Fruit fly (Drosophila melanogaster): ENCODE results near the gene Pka-R1.

The Pka-R1 gene

DNA sequence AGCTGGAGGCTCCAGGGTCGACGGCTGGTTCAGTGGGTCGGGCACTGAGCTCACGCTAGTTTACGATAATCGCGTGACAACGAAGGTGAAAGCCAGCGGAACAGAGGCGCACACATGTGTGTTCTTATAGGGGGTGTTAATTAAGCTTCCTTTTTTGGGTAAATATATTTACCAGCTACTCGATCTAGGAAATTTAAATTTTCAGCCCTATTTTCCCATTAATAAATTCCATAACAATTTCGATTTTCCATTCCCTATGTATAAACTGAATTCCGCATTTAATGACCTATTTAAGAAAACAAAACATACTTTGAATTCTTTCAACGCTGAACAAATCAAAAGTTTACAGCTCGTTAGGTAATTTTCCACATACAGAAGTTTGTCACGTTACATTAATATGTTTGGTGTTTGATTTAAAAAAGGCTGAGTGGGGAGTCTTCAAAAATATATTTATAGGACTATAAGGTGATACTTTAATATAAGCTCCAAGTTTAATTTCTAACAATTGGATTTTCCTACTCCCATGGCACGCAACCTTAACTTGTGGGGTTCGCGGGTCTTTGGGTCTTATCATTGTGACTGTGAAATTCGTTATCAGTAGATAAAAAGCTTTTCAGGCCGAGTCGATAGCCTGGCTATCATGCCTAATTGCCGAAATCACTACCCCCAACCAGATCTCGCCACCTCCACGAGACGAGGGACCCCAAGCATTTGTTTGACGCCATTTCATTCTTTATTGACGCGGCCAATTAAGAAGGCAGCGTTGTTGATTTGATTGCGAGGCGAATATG, 21.3 kb downstream of the Pka-R1 start, which contains the start of gene CG13255 (continued):
- TF ChIP-seq CG2875 (GFP tag; optimal IDR thresholded peaks at IDR 0.05), result no peak
- no peak for TF ChIP-seq B-H1 (GFP tag; IDR thresholded peaks at IDR 0.05)
- no peak for TF ChIP-seq Dp (GFP tag; optimal IDR thresholded peaks at IDR 0.05)
- no peak for TF ChIP-seq Lpt (GFP tag; optimal IDR thresholded peaks at IDR 0.05)
- TF ChIP-seq lilli (GFP tag; optimal IDR thresholded peaks at IDR 0.05), result peak; percentile 59
- TF ChIP-seq sob (GFP tag; IDR thresholded peaks at IDR 0.05), result peak; percentile 42; the same call in 1 of the 2 replicates
- no peak for TF ChIP-seq TFAM (GFP tag; optimal IDR thresholded peaks at IDR 0.05)
- no peak for TF ChIP-seq Opbp (GFP tag; IDR thresholded peaks at IDR 0.05; ENCODE audit: partially characterized antibody)
- peak; percentile 43 for TF ChIP-seq Hand (GFP tag; optimal IDR thresholded peaks at IDR 0.05)
- TF ChIP-seq CG8478 (optimal IDR thresholded peaks at IDR 0.05), result no peak
- TF ChIP-seq CG17328 (GFP tag; IDR thresholded peaks at IDR 0.05), result no peak
- TF ChIP-seq gcm2 (GFP tag; optimal IDR thresholded peaks at IDR 0.05), result no peak
- peak; percentile 47; the same call in 1 of the 2 replicates for TF ChIP-seq ranshi (GFP tag; IDR thresholded peaks at IDR 0.05)
- TF ChIP-seq CG4707 (GFP tag; optimal IDR thresholded peaks at IDR 0.05), result no peak
- peak; percentile 64 for TF ChIP-seq zfh2 (GFP tag; optimal IDR thresholded peaks at IDR 0.05)
- no peak for TF ChIP-seq knrl (GFP tag; IDR thresholded peaks at IDR 0.05; ENCODE audit: partially characterized antibody)
- TF ChIP-seq CG15514 (GFP tag; optimal IDR thresholded peaks at IDR 0.05), result peak; percentile 3
- TF ChIP-seq Six4 (GFP tag; optimal IDR thresholded peaks at IDR 0.05), result no peak
- no peak for TF ChIP-seq CG33213 (GFP tag; optimal IDR thresholded peaks at IDR 0.05)
- no peak for TF ChIP-seq CG10565 (GFP tag; optimal IDR thresholded peaks at IDR 0.05)
- TF ChIP-seq CG8359 (GFP tag; optimal IDR thresholded peaks at IDR 0.05; ENCODE audit: borderline replicate concordance), result no peak
- TF ChIP-seq Camta (GFP tag; optimal IDR thresholded peaks at IDR 0.05), result peak; percentile 13
- TF ChIP-seq CG10366 (GFP tag; IDR thresholded peaks at IDR 0.05), result no peak
- no peak for TF ChIP-seq Ets65A (GFP tag)
- TF ChIP-seq Nf-YB (GFP tag; optimal IDR thresholded peaks at IDR 0.05), result no peak
- no peak for TF ChIP-seq maf-S (GFP tag; optimal IDR thresholded peaks at IDR 0.05)
- TF ChIP-seq p53 (GFP tag; optimal IDR thresholded peaks at IDR 0.05), result no peak
- TF ChIP-seq CG11695 (GFP tag; IDR thresholded peaks at IDR 0.05), result no peak
- no peak for TF ChIP-seq CG10462 (GFP tag; optimal IDR thresholded peaks at IDR 0.05)
- peak; percentile 13 for TF ChIP-seq tx (GFP tag; optimal IDR thresholded peaks at IDR 0.05)
- no peak for TF ChIP-seq trem (tag; optimal IDR thresholded peaks at IDR 0.05)
- no peak for TF ChIP-seq sisA (GFP tag; IDR thresholded peaks at IDR 0.05)
- no peak for TF ChIP-seq en (GFP tag; optimal IDR thresholded peaks at IDR 0.05)
- no peak for TF ChIP-seq wek (GFP tag; optimal IDR thresholded peaks at IDR 0.05)
- TF ChIP-seq CG5245 (GFP tag; optimal IDR thresholded peaks at IDR 0.05), result no peak
- TF ChIP-seq CG4854 (GFP tag; optimal IDR thresholded peaks at IDR 0.05), result no peak
- TF ChIP-seq CG31388 (GFP tag; optimal IDR thresholded peaks at IDR 0.05), result no peak
- TF ChIP-seq CG2129 (GFP tag; IDR thresholded peaks at IDR 0.05; ENCODE audit: partially characterized antibody), result no peak
- peak; percentile 1 for TF ChIP-seq CG1792 (GFP tag; optimal IDR thresholded peaks at IDR 0.05)
- no peak for TF ChIP-seq ftz-f1 (GFP tag; optimal IDR thresholded peaks at IDR 0.05)
- TF ChIP-seq CG3065 (GFP tag; optimal IDR thresholded peaks at IDR 0.05), result no peak
- TF ChIP-seq CG12236 (GFP tag; optimal IDR thresholded peaks at IDR 0.05), result no peak
- no peak for TF ChIP-seq dimm (GFP tag; IDR thresholded peaks at IDR 0.05)
- no peak for TF ChIP-seq stwl (tag; optimal IDR thresholded peaks at IDR 0.05)
- no peak for TF ChIP-seq CG31365 (tag; optimal IDR thresholded peaks at IDR 0.05)
- TF ChIP-seq D19B (GFP tag; optimal IDR thresholded peaks at IDR 0.05), result peak; percentile 55
- TF ChIP-seq cato (GFP tag; optimal IDR thresholded peaks at IDR 0.05; ENCODE audit: borderline replicate concordance), result peak; percentile 10
- no peak for TF ChIP-seq CG34224 (GFP tag; IDR thresholded peaks at IDR 0.05; ENCODE audit: partially characterized antibody)
- no peak for TF ChIP-seq cg (GFP tag; optimal IDR thresholded peaks at IDR 0.05)
- no peak for TF ChIP-seq Poxn (GFP tag; IDR thresholded peaks at IDR 0.05)
